Worm (Caenorhabditis elegans): ENCODE results near the gene str-158.

ce11 chrIV:4953887-4954286, 36.0 kb downstream of the str-158 start, which contains the start of gene str-163:
- TF ChIP-seq ama-1 (optimal IDR thresholded peaks at IDR 0.05) (no peak), ceh-13 (GFP tag; optimal IDR thresholded peaks at IDR 0.05) (no peak), ceh-36 (tag; optimal IDR thresholded peaks at IDR 0.05) (no peak), ets-7 (tag; optimal IDR thresholded peaks at IDR 0.05) (no peak), hmbx-1 (tag; optimal IDR thresholded peaks at IDR 0.05) (no peak), F13C5.2 (tag; optimal IDR thresholded peaks at IDR 0.05) (no peak), hnd-1 (tag; optimal IDR thresholded peaks at IDR 0.05) (no peak), flt-1 (GFP tag; IDR thresholded peaks at IDR 0.05) (no peak), tbx-37 (GFP tag; conservative IDR thresholded peaks at IDR 0.05) (no peak), tra-4 (tag; optimal IDR thresholded peaks at IDR 0.05) (no peak), hmg-4 (GFP tag; optimal IDR thresholded peaks at IDR 0.05) (no peak), sea-1 (GFP tag; conservative IDR thresholded peaks at IDR 0.05) (no peak)

All from whole organism, early embryonic.